Worm (Caenorhabditis elegans): Measurements from ENCODE around the gene F54D5.7.
A peak's percentile ranks its signal among the peaks of the same experiment; 100 is the strongest.

The F54D5.7 gene

DNA sequence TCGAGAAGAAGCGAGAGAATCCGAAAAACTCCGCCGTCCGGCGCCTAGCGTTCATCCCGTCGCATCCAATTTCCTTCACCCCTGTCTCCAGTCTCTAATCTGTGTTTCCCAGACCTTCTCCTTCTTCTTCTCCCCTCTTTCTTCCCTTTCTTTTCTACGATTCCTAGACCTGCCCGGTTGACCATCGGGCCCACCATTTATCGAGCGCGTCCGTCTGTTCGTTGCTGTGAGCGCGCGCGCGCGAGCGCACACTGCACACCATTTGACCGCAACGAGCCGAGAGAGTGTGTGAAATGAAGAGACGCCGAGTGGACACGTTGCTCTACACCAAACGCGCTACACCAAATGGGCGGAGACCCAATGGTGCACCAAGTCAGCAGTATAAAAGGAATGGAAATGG, 10.2 kb upstream of the F54D5.7 start:
- TF ChIP-seq pbrm-1 (GFP tag; IDR thresholded peaks at IDR 0.05) = peak; percentile 75; the same call in 1 of the 2 replicates
- no peak for TF ChIP-seq F23B12.7 (tag; optimal IDR thresholded peaks at IDR 0.05; ENCODE audit: insufficient read depth)
- no peak for TF ChIP-seq ceh-79 (tag; optimal IDR thresholded peaks at IDR 0.05)
- no peak for TF ChIP-seq gei-17 (GFP tag; optimal IDR thresholded peaks at IDR 0.05)
- no peak for TF ChIP-seq B0035.1 (tag; optimal IDR thresholded peaks at IDR 0.05)
- peak; percentile 80 for TF ChIP-seq lsl-1 (GFP tag; optimal IDR thresholded peaks at IDR 0.05)
- TF ChIP-seq athp-1 (tag; optimal IDR thresholded peaks at IDR 0.05) = peak; percentile 40
- TF ChIP-seq dpl-1 (GFP tag; optimal IDR thresholded peaks at IDR 0.05) = peak; percentile 88
- peak; percentile 79 for TF ChIP-seq F33H1.4 (GFP tag; IDR thresholded peaks at IDR 0.05)
- no peak for TF ChIP-seq aptf-3 (GFP tag; IDR thresholded peaks at IDR 0.05)
- TF ChIP-seq attf-3 (GFP tag; conservative IDR thresholded peaks at IDR 0.05) = 0 out of 2 replicates have a peak, but pooled peaks have one; percentile 38
- peak; percentile 97 for TF ChIP-seq efl-1 (GFP tag; optimal IDR thresholded peaks at IDR 0.05)
- no peak for TF ChIP-seq Y56A3A.18 (GFP tag; IDR thresholded peaks at IDR 0.05)
- TF ChIP-seq pha-4 (tag; optimal IDR thresholded peaks at IDR 0.05) = no peak
- TF ChIP-seq ccch-3 (GFP tag; optimal IDR thresholded peaks at IDR 0.05) = no peak
- no peak for TF ChIP-seq tbx-9 (tag; optimal IDR thresholded peaks at IDR 0.05; ENCODE audit: borderline replicate concordance)
- no peak for TF ChIP-seq nhr-90 (tag; optimal IDR thresholded peaks at IDR 0.05)
- TF ChIP-seq B0019.2 (GFP tag; conservative IDR thresholded peaks at IDR 0.05) = peak; percentile 28; the same call in 1 of the 2 replicates
- peak; percentile 64 for TF ChIP-seq ekl-4 (GFP tag; IDR thresholded peaks at IDR 0.05)
- TF ChIP-seq C17E4.6 (GFP tag; IDR thresholded peaks at IDR 0.05) = peak; percentile 78
- TF ChIP-seq K12H6.12 (tag; optimal IDR thresholded peaks at IDR 0.05) = no peak
- TF ChIP-seq F52B5.7 (tag; optimal IDR thresholded peaks at IDR 0.05) = no peak
- TF ChIP-seq ztf-26 (tag; optimal IDR thresholded peaks at IDR 0.05) = no peak
- no peak for TF ChIP-seq Y53F4B.3 (GFP tag; IDR thresholded peaks at IDR 0.05)
- no peak for TF ChIP-seq sptf-2 (GFP tag; optimal IDR thresholded peaks at IDR 0.05)
- no peak for TF ChIP-seq lag-1 (GFP tag; IDR thresholded peaks at IDR 0.05)
- peak; percentile 81; the same call in 1 of the 2 replicates for TF ChIP-seq bed-2 (GFP tag; IDR thresholded peaks at IDR 0.05)
- no peak for TF ChIP-seq Y79H2A.3 (GFP tag; conservative IDR thresholded peaks at IDR 0.05)
- no peak for TF ChIP-seq rpc-1 (optimal IDR thresholded peaks at IDR 0.05)
- TF ChIP-seq rpc-1 (tag; optimal IDR thresholded peaks at IDR 0.05) = no peak
- TF ChIP-seq snpc-4 (GFP tag; optimal IDR thresholded peaks at IDR 0.05) = no peak
- TF ChIP-seq snpc-4 (tag; optimal IDR thresholded peaks at IDR 0.05) = peak in 2 of 4 experiments; percentile 19 to 23
- no peak for TF ChIP-seq zim-3 (tag; optimal IDR thresholded peaks at IDR 0.05)
- no peak for TF ChIP-seq ets-4 (GFP tag; optimal IDR thresholded peaks at IDR 0.05)
- no peak for TF ChIP-seq let-526 (GFP tag; IDR thresholded peaks at IDR 0.05)
- TF ChIP-seq sdz-38 (tag; optimal IDR thresholded peaks at IDR 0.05) = no peak
- TF ChIP-seq egl-44 (GFP tag; IDR thresholded peaks at IDR 0.05) = no peak
- TF ChIP-seq madf-8 (GFP tag; conservative IDR thresholded peaks at IDR 0.05) = peak; percentile 98
- no peak for TF ChIP-seq T26A5.8 (tag; optimal IDR thresholded peaks at IDR 0.05)
- no peak for TF ChIP-seq F57C9.4 (tag; optimal IDR thresholded peaks at IDR 0.05)
- TF ChIP-seq egrh-3 (GFP tag; IDR thresholded peaks at IDR 0.05) = peak; percentile 82
- TF ChIP-seq madf-6 (GFP tag; IDR thresholded peaks at IDR 0.05) = peak; percentile 98
- TF ChIP-seq aptf-2 (GFP tag; conservative IDR thresholded peaks at IDR 0.05) = peak; percentile 85
- no peak for TF ChIP-seq lin-26 (GFP tag; IDR thresholded peaks at IDR 0.05)
- no peak for TF ChIP-seq lin-40 (tag; optimal IDR thresholded peaks at IDR 0.05)
- no peak for TF ChIP-seq cebp-2 (GFP tag; IDR thresholded peaks at IDR 0.05)
- no peak for TF ChIP-seq atf-7 (tag; optimal IDR thresholded peaks at IDR 0.05)
- TF ChIP-seq B0261.1 (tag; optimal IDR thresholded peaks at IDR 0.05) = no peak
- TF ChIP-seq rcor-1 (GFP tag; IDR thresholded peaks at IDR 0.05) = peak; percentile 47; the same call in 1 of the 2 replicates
- peak; percentile 92 for TF ChIP-seq dox-1 (GFP tag; IDR thresholded peaks at IDR 0.05)
- no peak for TF ChIP-seq chd-7 (tag; optimal IDR thresholded peaks at IDR 0.05)
